Worm (Caenorhabditis elegans) whole organism, early embryonic: ENCODE data around the gene srw-62.

Experiments used
- B0310.2 ChIP-seq: sonication (generic microtip); optimal IDR thresholded peaks from 2 replicates; lab custom pipeline; 2016; ENCODE audit warnings: mild to moderate bottlenecking, missing genetic modification characterization, missing compliant biosample characterization
- ama-1 ChIP-seq: fragments of 150-350 bp; optimal IDR thresholded peaks from 2 replicates; lab custom pipeline; 2014
- ceh-13 ChIP-seq: fragments of 200-800 bp; sonication (Bioruptor generic); optimal IDR thresholded peaks from 2 replicates; lab custom pipeline; 2018; ENCODE audit warnings: mild to moderate bottlenecking, missing genetic modification characterization, missing compliant biosample characterization
- flt-1 ChIP-seq: fragments of 200-800 bp; sonication (Bioruptor generic); IDR thresholded peaks from 2 replicates; pipeline ENCODE4 v1.3.6; 2022; ENCODE audit warnings: missing genetic modification characterization, missing compliant biosample characterization
- hmbx-1 ChIP-seq: sonication (generic microtip); optimal IDR thresholded peaks from 2 replicates; lab custom pipeline; 2016; ENCODE audit warnings: mild to moderate bottlenecking, missing genetic modification characterization, missing compliant biosample characterization
- hmg-4 ChIP-seq: fragments of 200-800 bp; sonication (Bioruptor generic); optimal IDR thresholded peaks from 2 replicates; lab custom pipeline; 2018; ENCODE audit warnings: mild to moderate bottlenecking, missing genetic modification characterization, missing compliant biosample characterization
- hnd-1 ChIP-seq: sonication (generic microtip); optimal IDR thresholded peaks from 2 replicates; lab custom pipeline; 2016; ENCODE audit warnings: missing genetic modification characterization, missing compliant biosample characterization
- pes-1 ChIP-seq: fragments of 200-800 bp; sonication (Bioruptor generic); IDR thresholded peaks from 2 replicates; pipeline ENCODE4 v1.3.6; 2022; ENCODE audit warnings: missing genetic modification reagents, missing genetic modification characterization, missing compliant biosample characterization
- scrt-1 ChIP-seq: fragments of 200-800 bp; sonication (Bioruptor generic); IDR thresholded peaks from 2 replicates; pipeline ENCODE4 v1.3.6; 2022; ENCODE audit warnings: missing genetic modification characterization, missing compliant biosample characterization
- sea-1 ChIP-seq: fragments of 200-800 bp; sonication (Bioruptor generic); conservative IDR thresholded peaks from 2 replicates; pipeline ENCODE4 v1.3.6; 2022; ENCODE audit warnings: missing genetic modification characterization, missing compliant biosample characterization
- tbx-11 ChIP-seq: fragments of 200-800 bp; sonication (Bioruptor generic); IDR thresholded peaks from 2 replicates; pipeline ENCODE4 v1.3.6; 2022; ENCODE audit warnings: missing genetic modification characterization, missing compliant biosample characterization
- tbx-37 ChIP-seq: fragments of 200-800 bp; sonication (Bioruptor generic); conservative IDR thresholded peaks from 2 replicates; pipeline ENCODE4 v1.3.6; 2022; ENCODE audit warnings: missing genetic modification reagents, missing genetic modification characterization, missing compliant biosample characterization
- tra-4 ChIP-seq: sonication (generic microtip); optimal IDR thresholded peaks from 2 replicates; lab custom pipeline; 2017; ENCODE audit warnings: missing genetic modification characterization, missing compliant biosample characterization

- TF ChIP-seq ama-1 (lab: Kevin White, UChicago) (no peak), hmg-4 (GFP tag; lab: Kevin White, UChicago) (no peak), sea-1 (GFP tag; lab: Robert Waterston, UW) (no peak), scrt-1 (GFP tag; lab: Robert Waterston, UW) (no peak), ceh-13 (GFP tag; lab: Kevin White, UChicago) (no peak), tbx-11 (GFP tag; lab: Robert Waterston, UW) (no peak), flt-1 (GFP tag; lab: Robert Waterston, UW) (no peak), pes-1 (GFP tag; lab: Robert Waterston, UW) (no peak), B0310.2 (no peak), hmbx-1 (tag; lab: Kevin White, UChicago) (no peak), tra-4 (no peak), tbx-37 (GFP tag; lab: Robert Waterston, UW) (no peak), hnd-1 (tag; lab: Kevin White, UChicago) (no peak)
These were observed 11.5 kb downstream of the srw-62 start for ce11 chrII:7836613-7837226.
